Worm (Caenorhabditis elegans) whole organism, mixed stage, embryonic: ENCODE measurements around the gene ftr-1.
A peak's percentile ranks its signal among the peaks of the same experiment; 100 is the strongest.

Experiments
- M03D4.4 ChIP-seq: sonication (generic microtip); optimal IDR thresholded peaks from 2 replicates; lab custom pipeline; 2017; ENCODE audit warnings: mild to moderate bottlenecking, missing genetic modification characterization, missing compliant biosample characterization
- blmp-1 ChIP-seq: fragments of 150-350 bp; optimal IDR thresholded peaks from 2 replicates; lab custom pipeline; 2014; ENCODE audit warnings: missing biosample characterization, missing genetic modification characterization
- ceh-83 ChIP-seq: fragments of 200-800 bp; sonication (Bioruptor generic); optimal IDR thresholded peaks from 2 replicates; lab custom pipeline; 2018; ENCODE audit warnings: mild to moderate bottlenecking, missing genetic modification characterization, missing compliant biosample characterization
- cnd-1 ChIP-seq: fragments of 200-800 bp; sonication (Bioruptor generic); optimal IDR thresholded peaks from 2 replicates; lab custom pipeline; 2018; ENCODE audit warnings: mild to moderate bottlenecking, missing genetic modification characterization, missing compliant biosample characterization
- drap-1 ChIP-seq: fragments of 200-800 bp; sonication (Bioruptor generic); optimal IDR thresholded peaks from 3 replicates; lab custom pipeline; 2018; ENCODE audit warnings: mild to moderate bottlenecking, missing genetic modification characterization, missing compliant biosample characterization
- flh-1 ChIP-seq: fragments of 200-800 bp; sonication (Bioruptor generic); optimal IDR thresholded peaks from 2 replicates; lab custom pipeline; 2018; ENCODE audit warnings: mild to moderate bottlenecking, missing genetic modification characterization, moderate library complexity, missing compliant biosample characterization
- mep-1 ChIP-seq: fragments of 150-350 bp; optimal IDR thresholded peaks from 2 replicates; lab custom pipeline; 2017; ENCODE audit warnings: missing biosample characterization, missing genetic modification reagents, missing genetic modification characterization, inconsistent platforms
- nhr-28 ChIP-seq: fragments of 150-350 bp; optimal IDR thresholded peaks from 2 replicates; lab custom pipeline; 2014; ENCODE audit warnings: missing biosample characterization, missing genetic modification characterization
- pha-4 ChIP-seq: fragments of 150-350 bp; optimal IDR thresholded peaks from 2 replicates; lab custom pipeline; 2018; ENCODE audit warnings: missing biosample characterization, missing genetic modification reagents, missing genetic modification characterization
- sem-2 ChIP-seq: fragments of 200-800 bp; sonication (Bioruptor generic); optimal IDR thresholded peaks from 2 replicates; lab custom pipeline; 2018; ENCODE audit warnings: mild to moderate bottlenecking, missing genetic modification characterization, missing compliant biosample characterization
- snpc-4 ChIP-seq: fragments of 150-350 bp; optimal IDR thresholded peaks from 2 replicates; lab custom pipeline; 2014; ENCODE audit warnings: missing biosample characterization, missing genetic modification characterization
- sptf-1 ChIP-seq: sonication (generic microtip); optimal IDR thresholded peaks from 2 replicates; lab custom pipeline; 2017; ENCODE audit warnings: mild to moderate bottlenecking, missing genetic modification characterization, moderate library complexity, missing compliant biosample characterization
- unc-39 ChIP-seq: fragments of 150-350 bp; optimal IDR thresholded peaks from 2 replicates; lab custom pipeline; 2014; ENCODE audit warnings: missing biosample characterization, missing genetic modification characterization
- zip-8 ChIP-seq: fragments of 150-350 bp; optimal IDR thresholded peaks from 2 replicates; lab custom pipeline; 2014; ENCODE audit warnings: missing biosample characterization, missing genetic modification characterization

The ftr-1 gene

DNA sequence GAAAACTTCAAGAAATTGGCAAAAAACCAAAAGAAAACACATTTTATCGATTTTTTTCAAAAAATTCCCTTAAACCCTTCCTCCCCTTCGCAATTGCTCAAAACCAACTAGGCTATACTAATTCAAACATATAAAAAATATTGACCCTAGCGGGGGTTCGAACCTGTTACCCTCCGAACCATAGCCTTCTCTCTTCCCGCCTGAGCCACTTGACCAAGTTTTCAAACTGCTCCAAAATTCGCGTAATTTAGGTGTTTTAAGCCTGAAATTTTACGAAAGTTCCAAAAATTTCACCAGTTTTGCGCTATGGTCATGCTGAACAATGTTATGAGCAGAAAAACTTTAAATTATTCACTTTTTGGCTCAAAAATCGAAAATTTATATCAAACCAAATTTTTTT lies 37.7 kb downstream of the ftr-1 start:
- TF ChIP-seq drap-1 (GFP tag; lab: Kevin White, UChicago) (no peak), pha-4 (tag; lab: Kevin White, UChicago) (no peak), blmp-1 (tag; lab: Kevin White, UChicago) (no peak), M03D4.4 (peak; percentile 30)
- TF ChIP-seq, all 35 proteins: peak for 1

ce11 chrV:20235231-20235630 lies 38.5 kb downstream of the ftr-1 start:
- TF ChIP-seq blmp-1 (tag; lab: Kevin White, UChicago) = no peak
- TF ChIP-seq zip-8 (tag; lab: Kevin White, UChicago) = peak; percentile 95

DNA sequence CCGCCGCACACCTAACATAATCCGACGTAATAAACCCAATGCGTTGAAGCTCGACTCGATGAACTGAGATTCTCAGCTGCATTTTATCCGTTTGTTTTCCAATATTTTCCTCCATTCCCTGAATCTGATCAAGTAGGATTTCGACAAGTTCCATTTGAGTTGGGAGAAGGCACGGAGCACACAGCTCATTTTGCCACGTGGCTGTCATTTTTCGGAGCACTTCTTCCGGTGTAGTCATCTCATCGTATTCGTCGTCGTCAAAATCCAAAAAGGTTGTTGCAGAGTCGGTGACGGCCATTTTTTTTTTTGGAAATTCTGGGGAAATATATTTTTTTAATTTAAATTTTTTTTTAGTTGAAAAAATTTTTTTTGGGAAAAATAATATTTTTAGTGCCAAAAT lies 40.7 kb downstream of the ftr-1 start, which contains the start of gene sld-5:
sld-5 (minus strand) TSS at position 317 of the 400 bp plus-strand sequence.
- TF ChIP-seq snpc-4 (tag; lab: Kevin White, UChicago) (no peak), unc-39 (tag; lab: Kevin White, UChicago) (no peak), nhr-28 (tag; lab: Kevin White, UChicago) (no peak), pha-4 (tag; lab: Kevin White, UChicago) (no peak), sem-2 (GFP tag; lab: Kevin White, UChicago) (no peak)
- TF ChIP-seq, all 35 proteins: peak for 0

- TF ChIP-seq sptf-1 (tag; lab: Kevin White, UChicago) (peak; percentile 31), mep-1 (no peak), unc-39 (tag; lab: Kevin White, UChicago) (no peak), ceh-83 (GFP tag; lab: Kevin White, UChicago) (peak; percentile 40), flh-1 (GFP tag; lab: Kevin White, UChicago) (peak; percentile 12), drap-1 (GFP tag; lab: Kevin White, UChicago) (peak; percentile 2), cnd-1 (tag; lab: Kevin White, UChicago) (peak; percentile 31)
- TF ChIP-seq, all 35 proteins: peak for 5
Observed at ce11 chrV:20241243-20241862, 44.6 kb downstream of the ftr-1 start.
